Worm (Caenorhabditis elegans) whole organism, early embryonic: ENCODE measurements around the gene F49F1.9.

ENCODE experiments used
- B0310.2 ChIP-seq: sonication (generic microtip); optimal IDR thresholded peaks from 2 replicates; lab custom pipeline; 2016; ENCODE audit warnings: mild to moderate bottlenecking, missing genetic modification characterization, missing compliant biosample characterization
- ama-1 ChIP-seq: fragments of 150-350 bp; optimal IDR thresholded peaks from 2 replicates; lab custom pipeline; 2014
- ceh-36 ChIP-seq: sonication (generic microtip); optimal IDR thresholded peaks from 2 replicates; lab custom pipeline; 2016; ENCODE audit warnings: missing genetic modification characterization, inconsistent platforms, missing compliant biosample characterization
- ets-7 ChIP-seq: sonication (generic microtip); optimal IDR thresholded peaks from 2 replicates; lab custom pipeline; 2016; ENCODE audit warnings: missing genotype, missing genetic modification characterization, missing compliant biosample characterization
- flt-1 ChIP-seq: fragments of 200-800 bp; sonication (Bioruptor generic); IDR thresholded peaks from 2 replicates; pipeline ENCODE4 v1.3.6; 2022; ENCODE audit warnings: missing genetic modification characterization, missing compliant biosample characterization
- hmbx-1 ChIP-seq: sonication (generic microtip); optimal IDR thresholded peaks from 2 replicates; lab custom pipeline; 2016; ENCODE audit warnings: mild to moderate bottlenecking, missing genetic modification characterization, missing compliant biosample characterization
- hmg-4 ChIP-seq: fragments of 200-800 bp; sonication (Bioruptor generic); optimal IDR thresholded peaks from 2 replicates; lab custom pipeline; 2018; ENCODE audit warnings: mild to moderate bottlenecking, missing genetic modification characterization, missing compliant biosample characterization
- hnd-1 ChIP-seq: sonication (generic microtip); optimal IDR thresholded peaks from 2 replicates; lab custom pipeline; 2016; ENCODE audit warnings: missing genetic modification characterization, missing compliant biosample characterization
- pes-1 ChIP-seq: fragments of 200-800 bp; sonication (Bioruptor generic); IDR thresholded peaks from 2 replicates; pipeline ENCODE4 v1.3.6; 2022; ENCODE audit warnings: missing genetic modification reagents, missing genetic modification characterization, missing compliant biosample characterization
- sea-1 ChIP-seq: fragments of 200-800 bp; sonication (Bioruptor generic); conservative IDR thresholded peaks from 2 replicates; pipeline ENCODE4 v1.3.6; 2022; ENCODE audit warnings: missing genetic modification characterization, missing compliant biosample characterization
- tbx-11 ChIP-seq: fragments of 200-800 bp; sonication (Bioruptor generic); IDR thresholded peaks from 2 replicates; pipeline ENCODE4 v1.3.6; 2022; ENCODE audit warnings: missing genetic modification characterization, missing compliant biosample characterization
- tra-4 ChIP-seq: sonication (generic microtip); optimal IDR thresholded peaks from 2 replicates; lab custom pipeline; 2017; ENCODE audit warnings: missing genetic modification characterization, missing compliant biosample characterization

- TF ChIP-seq ama-1 (lab: Kevin White, UChicago) (no peak), sea-1 (no peak), tbx-11 (GFP tag; lab: Robert Waterston, UW) (no peak), ceh-36 (tag; lab: Kevin White, UChicago) (no peak), tra-4 (tag; lab: Kevin White, UChicago) (no peak), hmg-4 (no peak), flt-1 (no peak), hnd-1 (tag; lab: Kevin White, UChicago) (no peak), hmbx-1 (tag; lab: Kevin White, UChicago) (no peak), pes-1 (no peak), B0310.2 (tag; lab: Kevin White, UChicago) (no peak), ets-7 (no peak)
Observed at ce11 chrIV:4141311-4141710, 3.9 kb upstream of the F49F1.9 start, which contains the start of gene F49F1.11.
